Worm (Caenorhabditis elegans) whole organism, late embryonic: ENCODE data around the gene spas-1.

Source experiments
- C08G9.2 ChIP-seq: sonication (generic microtip); optimal IDR thresholded peaks from 2 replicates; lab custom pipeline; 2016; ENCODE audit warnings: mild to moderate bottlenecking, missing genetic modification characterization, moderate library complexity, missing compliant biosample characterization
- C38D4.7 ChIP-seq: fragments of 200-800 bp; sonication (Bioruptor generic); optimal IDR thresholded peaks from 2 replicates; lab custom pipeline; 2018; ENCODE audit warnings: mild to moderate bottlenecking, missing genetic modification characterization, moderate library complexity, missing compliant biosample characterization
- F13H6.1 ChIP-seq: sonication (generic microtip); optimal IDR thresholded peaks from 2 replicates; lab custom pipeline; 2016; ENCODE audit warnings: missing genetic modification characterization, missing compliant biosample characterization
- K02D7.2 ChIP-seq: sonication (generic microtip); optimal IDR thresholded peaks from 2 replicates; lab custom pipeline; 2017; ENCODE audit warnings: mild to moderate bottlenecking, missing genetic modification characterization, missing compliant biosample characterization
- T23F11.4 ChIP-seq: fragments of 200-800 bp; sonication (Bioruptor generic); optimal IDR thresholded peaks from 2 replicates; lab custom pipeline; 2018; ENCODE audit warnings: mild to moderate bottlenecking, missing genetic modification characterization, missing compliant biosample characterization
- Y22D7AL.16 ChIP-seq: sonication (generic microtip); optimal IDR thresholded peaks from 2 replicates; lab custom pipeline; 2016; ENCODE audit warnings: missing genetic modification characterization, missing compliant biosample characterization
- ama-1 ChIP-seq: fragments of 150-350 bp; optimal IDR thresholded peaks from 2 replicates; lab custom pipeline; 2014
- ceh-14 ChIP-seq: sonication (generic microtip); optimal IDR thresholded peaks from 2 replicates; lab custom pipeline; 2016; ENCODE audit warnings: missing genotype, missing genetic modification characterization, missing compliant biosample characterization
- ceh-2 ChIP-seq: sonication (generic microtip); optimal IDR thresholded peaks from 2 replicates; lab custom pipeline; 2016; ENCODE audit warnings: missing genotype, missing genetic modification characterization, missing compliant biosample characterization
- ceh-22 ChIP-seq: sonication (generic microtip); optimal IDR thresholded peaks from 2 replicates; lab custom pipeline; 2017; ENCODE audit warnings: missing biosample characterization, missing genetic modification characterization
- ceh-31 ChIP-seq: sonication (generic microtip); optimal IDR thresholded peaks from 2 replicates; lab custom pipeline; 2016; ENCODE audit warnings: missing genetic modification characterization, missing compliant biosample characterization
- ceh-34 ChIP-seq: sonication (generic microtip); optimal IDR thresholded peaks from 2 replicates; lab custom pipeline; 2016; ENCODE audit warnings: mild to moderate bottlenecking, missing genetic modification characterization, missing compliant biosample characterization
- ceh-48 ChIP-seq: sonication (generic microtip); optimal IDR thresholded peaks from 2 replicates; lab custom pipeline; 2016; ENCODE audit warnings: missing genetic modification characterization, inconsistent platforms, missing compliant biosample characterization
- ceh-9 ChIP-seq: sonication (generic microtip); optimal IDR thresholded peaks from 2 replicates; lab custom pipeline; 2016; ENCODE audit warnings: mild to moderate bottlenecking, missing genetic modification characterization, inconsistent platforms, missing compliant biosample characterization
- che-1 ChIP-seq: sonication (generic microtip); optimal IDR thresholded peaks from 2 replicates; lab custom pipeline; 2016; ENCODE audit warnings: mild to moderate bottlenecking, missing genetic modification characterization, missing compliant biosample characterization
- dmd-4 ChIP-seq: sonication (generic microtip); optimal IDR thresholded peaks from 2 replicates; lab custom pipeline; 2016; ENCODE audit warnings: borderline replicate concordance, missing genetic modification characterization, missing compliant biosample characterization
- dve-1 ChIP-seq: sonication (generic microtip); optimal IDR thresholded peaks from 2 replicates; lab custom pipeline; 2017; ENCODE audit warnings: antibody characterized with exemption, mild to moderate bottlenecking, missing genetic modification characterization, missing compliant biosample characterization
- elt-2 ChIP-seq: sonication (generic microtip); optimal IDR thresholded peaks from 2 replicates; lab custom pipeline; 2016; ENCODE audit warnings: missing genetic modification reagents, missing genetic modification characterization, missing compliant biosample characterization
- elt-4 ChIP-seq: sonication (generic microtip); optimal IDR thresholded peaks from 2 replicates; lab custom pipeline; 2016; ENCODE audit warnings: missing genetic modification characterization, missing compliant biosample characterization
- ets-4 ChIP-seq: sonication (generic microtip); optimal IDR thresholded peaks from 2 replicates; lab custom pipeline; 2016; ENCODE audit warnings: missing genetic modification characterization, missing compliant biosample characterization
- eyg-1 ChIP-seq: sonication (generic microtip); optimal IDR thresholded peaks from 2 replicates; lab custom pipeline; 2016; ENCODE audit warnings: missing genotype, missing genetic modification characterization, missing compliant biosample characterization
- fax-1 ChIP-seq: sonication (generic microtip); optimal IDR thresholded peaks from 2 replicates; lab custom pipeline; 2016; ENCODE audit warnings: missing genotype, missing genetic modification characterization, missing compliant biosample characterization
- fkh-6 ChIP-seq: sonication (generic microtip); optimal IDR thresholded peaks from 2 replicates; lab custom pipeline; 2016; ENCODE audit warnings: missing genetic modification characterization, missing compliant biosample characterization
- gmeb-2 ChIP-seq: sonication (generic microtip); optimal IDR thresholded peaks from 2 replicates; lab custom pipeline; 2016; ENCODE audit warnings: missing genetic modification characterization, inconsistent platforms, missing compliant biosample characterization
- hlh-13 ChIP-seq: fragments of 200-800 bp; sonication (Bioruptor generic); optimal IDR thresholded peaks from 2 replicates; lab custom pipeline; 2018; ENCODE audit warnings: mild to moderate bottlenecking, missing genetic modification characterization, missing compliant biosample characterization
- hlh-15 ChIP-seq: sonication (generic microtip); optimal IDR thresholded peaks from 2 replicates; lab custom pipeline; 2016; ENCODE audit warnings: missing genetic modification characterization, missing compliant biosample characterization
- hlh-30 ChIP-seq: sonication (generic microtip); optimal IDR thresholded peaks from 2 replicates; lab custom pipeline; 2017; ENCODE audit warnings: antibody characterized with exemption, missing genetic modification characterization, missing compliant biosample characterization; ENCODE audit not compliant: insufficient read depth
- hlh-8 ChIP-seq: sonication (generic microtip); optimal IDR thresholded peaks from 2 replicates; lab custom pipeline; 2016; ENCODE audit warnings: missing genotype, missing genetic modification characterization, missing compliant biosample characterization
- lin-11 ChIP-seq: fragments of 200-800 bp; sonication (Bioruptor generic); optimal IDR thresholded peaks from 2 replicates; lab custom pipeline; 2018; ENCODE audit warnings: mild to moderate bottlenecking, missing genetic modification characterization, missing compliant biosample characterization
- madf-2 ChIP-seq: sonication (generic microtip); optimal IDR thresholded peaks from 2 replicates; lab custom pipeline; 2017; ENCODE audit warnings: missing genetic modification characterization, missing compliant biosample characterization
- nfya-1 ChIP-seq: sonication (generic microtip); optimal IDR thresholded peaks from 2 replicates; lab custom pipeline; 2017; ENCODE audit warnings: missing genetic modification characterization, mild to moderate bottlenecking, missing compliant biosample characterization, antibody characterized with exemption, moderate library complexity
- nhr-11 ChIP-seq: fragments of 150-350 bp; optimal IDR thresholded peaks from 2 replicates; lab custom pipeline; 2014; ENCODE audit warnings: missing biosample characterization, missing genetic modification characterization
- nhr-232 ChIP-seq: sonication (generic microtip); optimal IDR thresholded peaks from 2 replicates; lab custom pipeline; 2016; ENCODE audit warnings: missing genetic modification characterization, missing compliant biosample characterization
- odd-2 ChIP-seq: sonication (generic microtip); optimal IDR thresholded peaks from 2 replicates; lab custom pipeline; 2017; ENCODE audit warnings: antibody characterized with exemption, mild to moderate bottlenecking, missing genetic modification characterization, missing compliant biosample characterization
- pag-3 ChIP-seq: sonication (generic microtip); optimal IDR thresholded peaks from 2 replicates; lab custom pipeline; 2016; ENCODE audit warnings: missing compliant biosample characterization, missing genetic modification characterization, borderline replicate concordance
- pat-9 ChIP-seq: fragments of 200-800 bp; sonication (Bioruptor generic); optimal IDR thresholded peaks from 2 replicates; lab custom pipeline; 2018; ENCODE audit warnings: mild to moderate bottlenecking, missing genetic modification characterization, moderate library complexity, missing compliant biosample characterization
- pax-1 ChIP-seq: fragments of 150-350 bp; optimal IDR thresholded peaks from 2 replicates; lab custom pipeline; 2014; ENCODE audit warnings: missing biosample characterization, missing genetic modification characterization
- pha-2 ChIP-seq: sonication (generic microtip); optimal IDR thresholded peaks from 2 replicates; lab custom pipeline; 2017; ENCODE audit warnings: mild to moderate bottlenecking, missing genetic modification characterization, missing compliant biosample characterization
- pqm-1 ChIP-seq: sonication (generic microtip); optimal IDR thresholded peaks from 2 replicates; lab custom pipeline; 2016; ENCODE audit warnings: missing genetic modification characterization, missing compliant biosample characterization
- ref-2 ChIP-seq: sonication (generic microtip); optimal IDR thresholded peaks from 2 replicates; lab custom pipeline; 2016; ENCODE audit warnings: missing genetic modification characterization, missing compliant biosample characterization
- sdc-2 ChIP-seq: sonication (generic microtip); optimal IDR thresholded peaks from 2 replicates; lab custom pipeline; 2016; ENCODE audit warnings: missing genotype, missing genetic modification characterization, missing compliant biosample characterization
- sox-2 ChIP-seq: fragments of 200-800 bp; sonication (Bioruptor generic); IDR thresholded peaks from 2 replicates; pipeline ENCODE4 v1.3.6; 2022; ENCODE audit warnings: missing genetic modification reagents, missing genetic modification characterization, missing compliant biosample characterization
- sox-4 ChIP-seq: sonication (generic microtip); optimal IDR thresholded peaks from 2 replicates; lab custom pipeline; 2017; ENCODE audit warnings: mild to moderate bottlenecking, missing genetic modification characterization, inconsistent platforms, missing compliant biosample characterization
- syd-9 ChIP-seq: sonication (generic microtip); optimal IDR thresholded peaks from 2 replicates; lab custom pipeline; 2016; ENCODE audit warnings: mild to moderate bottlenecking, missing genetic modification characterization, moderate library complexity, missing compliant biosample characterization
- tbx-7 ChIP-seq: sonication (generic microtip); optimal IDR thresholded peaks from 2 replicates; lab custom pipeline; 2016; ENCODE audit warnings: missing genotype, missing genetic modification characterization, missing compliant biosample characterization
- ttx-3 ChIP-seq: sonication (generic microtip); optimal IDR thresholded peaks from 2 replicates; lab custom pipeline; 2016; ENCODE audit warnings: missing genetic modification reagents, missing genetic modification characterization, missing compliant biosample characterization
- unc-3 ChIP-seq, 2 experiments: fragments of 200-800 bp in 1 of 2; sonication (Bioruptor generic) in 1 of 2; sonication (generic microtip) in 1 of 2; conservative IDR thresholded peaks in 1 of 2; optimal IDR thresholded peaks in 1 of 2; 2 replicates each; pipeline versions ENCODE4 v1.3.6 to Lab custom; 2016 to 2022; ENCODE audit warnings: missing compliant biosample characterization in 2 of 2, missing genetic modification characterization in 2 of 2, missing genetic modification reagents in 1 of 2
- unc-42 ChIP-seq: sonication (generic microtip); optimal IDR thresholded peaks from 2 replicates; lab custom pipeline; 2016; ENCODE audit warnings: missing genotype, missing genetic modification characterization, missing compliant biosample characterization
- unc-55 ChIP-seq: sonication (generic microtip); optimal IDR thresholded peaks from 2 replicates; lab custom pipeline; 2017; ENCODE audit warnings: missing biosample characterization, missing genetic modification reagents, missing genetic modification characterization
- unc-86 ChIP-seq: sonication (generic microtip); optimal IDR thresholded peaks from 2 replicates; lab custom pipeline; 2016; ENCODE audit warnings: missing genetic modification characterization, missing compliant biosample characterization
- zip-5 ChIP-seq: sonication (generic microtip); optimal IDR thresholded peaks from 2 replicates; lab custom pipeline; 2016; ENCODE audit warnings: missing genetic modification characterization, missing compliant biosample characterization
- ztf-16 ChIP-seq: sonication (generic microtip); optimal IDR thresholded peaks from 2 replicates; lab custom pipeline; 2017; ENCODE audit warnings: missing genetic modification characterization, missing compliant biosample characterization

spas-1 gene

ce11 chrV:9175218-9175837 is at the start of gene spas-1:
Gene spas-1 (plus strand): TSS chrV:9175789.
- TF ChIP-seq gmeb-2 (tag; lab: Kevin White, UChicago) (peak; percentile 35), ceh-9 (no peak), pag-3 (tag; lab: Kevin White, UChicago) (no peak), ceh-34 (tag; lab: Kevin White, UChicago) (peak; percentile 82), fax-1 (tag; lab: Kevin White, UChicago) (no peak), che-1 (peak; percentile 29), ttx-3 (no peak), unc-86 (tag; lab: Kevin White, UChicago) (no peak), hlh-15 (tag; lab: Kevin White, UChicago) (no peak), nfya-1 (tag; lab: Kevin White, UChicago) (peak; percentile 76), madf-2 (tag; lab: Kevin White, UChicago) (peak; percentile 8), F13H6.1 (tag; lab: Kevin White, UChicago) (peak; percentile 22), unc-42 (tag; lab: Kevin White, UChicago) (no peak), K02D7.2 (tag; lab: Kevin White, UChicago) (no peak), pqm-1 (tag; lab: Kevin White, UChicago) (no peak), T23F11.4 (GFP tag; lab: Kevin White, UChicago) (no peak), Y22D7AL.16 (tag; lab: Kevin White, UChicago) (no peak), hlh-8 (no peak), syd-9 (tag; lab: Kevin White, UChicago) (peak; percentile 52), elt-4 (tag; lab: Kevin White, UChicago) (no peak), pha-2 (tag; lab: Kevin White, UChicago) (no peak), ceh-14 (tag; lab: Kevin White, UChicago) (peak; percentile 55), ets-4 (tag; lab: Kevin White, UChicago) (no peak), zip-5 (tag; lab: Kevin White, UChicago) (peak; percentile 7), dmd-4 (tag; lab: Kevin White, UChicago) (no peak), C38D4.7 (GFP tag; lab: Kevin White, UChicago) (peak; percentile 18), ceh-22 (tag; lab: Kevin White, UChicago) (no peak), nhr-11 (no peak), elt-2 (tag; lab: Kevin White, UChicago) (peak; percentile 79), ztf-16 (tag; lab: Kevin White, UChicago) (no peak), fkh-6 (tag; lab: Kevin White, UChicago) (peak; percentile 42), hlh-13 (GFP tag; lab: Kevin White, UChicago) (no peak), nhr-232 (tag; lab: Kevin White, UChicago) (peak; percentile 26), unc-3 (GFP tag; conservative IDR thresholded peaks at IDR 0.05; lab: Robert Waterston, UW) (no peak), unc-3 (tag; optimal IDR thresholded peaks at IDR 0.05; lab: Kevin White, UChicago) (peak; percentile 52), sox-4 (peak; percentile 40), dve-1 (peak; percentile 51), eyg-1 (tag; lab: Kevin White, UChicago) (peak; percentile 13), C08G9.2 (tag; lab: Kevin White, UChicago) (peak; percentile 3), unc-55 (no peak), pax-1 (tag; lab: Kevin White, UChicago) (no peak), tbx-7 (no peak), hlh-30 (tag; lab: Kevin White, UChicago) (no peak), ceh-31 (no peak), ceh-48 (peak; percentile 96), ref-2 (tag; lab: Kevin White, UChicago) (no peak), ceh-2 (tag; lab: Kevin White, UChicago) (peak; percentile 34), pat-9 (tag; lab: Kevin White, UChicago) (peak; percentile 60), lin-11 (tag; lab: Kevin White, UChicago) (no peak), odd-2 (no peak), sox-2 (no peak; the same call in 1 of the 2 replicates), ama-1 (no peak), sdc-2 (peak; percentile 41)
